In genomic region chr3L:6217212-6217611, dm6 we compare ENCODE assay signal across 1 fruit fly cellular context.
A peak's percentile ranks its signal among the peaks of the same experiment; 100 is the strongest.
TF ChIP-seq lines count a peak whose summit lies in the region.

No protein-coding gene starts in this region.

TF ChIP-seq in whole organism, embryonic, 481 proteins besides CTCF, POLR2A, EP300 and RAD21 (continued from another document and continues in another):
- peak; percentile 45; the same call in 1 of the 2 replicates for TF ChIP-seq CG32772 (GFP tag; IDR thresholded peaks at IDR 0.05; lab: Robert Waterston, UW)
- peak in 1 of 3 experiments; percentile 90 for TF ChIP-seq lola (GFP tag; optimal IDR thresholded peaks at IDR 0.05; lab: Kevin White, UChicago)
- TF ChIP-seq dm (GFP tag; optimal IDR thresholded peaks at IDR 0.05; lab: Kevin White, UChicago), result peak; percentile 19
- 0 out of 3 replicates have a peak, but pooled peaks have one; percentile 16 for TF ChIP-seq otp (GFP tag; IDR thresholded peaks at IDR 0.05; lab: Robert Waterston, UW)
- no peak for TF ChIP-seq CG6272 (GFP tag; IDR thresholded peaks at IDR 0.05; lab: Robert Waterston, UW)
- TF ChIP-seq ind (GFP tag; optimal IDR thresholded peaks at IDR 0.05; lab: Kevin White, UChicago), result peak; percentile 55
- peak; percentile 24 for TF ChIP-seq lilli (GFP tag; optimal IDR thresholded peaks at IDR 0.05; lab: Kevin White, UChicago)
- peak; percentile 89 for TF ChIP-seq CG17328 (GFP tag; IDR thresholded peaks at IDR 0.05; lab: Robert Waterston, UW)
- TF ChIP-seq CG10979 (tag; optimal IDR thresholded peaks at IDR 0.05; lab: Kevin White, UChicago), result peak; percentile 89
- TF ChIP-seq Fer2 (tag; optimal IDR thresholded peaks at IDR 0.05; lab: Kevin White, UChicago), result no peak
- peak; percentile 66 for TF ChIP-seq esg (GFP tag; conservative IDR thresholded peaks at IDR 0.05; lab: Robert Waterston, UW)
- TF ChIP-seq Bdp1 (GFP tag; optimal IDR thresholded peaks at IDR 0.05; lab: Kevin White, UChicago), result no peak
- TF ChIP-seq CG11504 (tag; optimal IDR thresholded peaks at IDR 0.05; lab: Kevin White, UChicago), result peak; percentile 56
- peak; percentile 70 for TF ChIP-seq peb (GFP tag; IDR thresholded peaks at IDR 0.05; lab: Robert Waterston, UW)
- TF ChIP-seq Tbp (GFP tag; optimal IDR thresholded peaks at IDR 0.05; lab: Kevin White, UChicago), result no peak
- no peak for TF ChIP-seq CG10565 (GFP tag; optimal IDR thresholded peaks at IDR 0.05; lab: Kevin White, UChicago)
- peak; percentile 58 for TF ChIP-seq Nf-YA (GFP tag; IDR thresholded peaks at IDR 0.05; lab: Robert Waterston, UW)
- TF ChIP-seq hb (GFP tag; IDR thresholded peaks at IDR 0.05; lab: Robert Waterston, UW; ENCODE audit: partially characterized antibody), result no peak
- TF ChIP-seq CG34422 (GFP tag; IDR thresholded peaks at IDR 0.05; lab: Robert Waterston, UW), result peak; percentile 58
- peak; percentile 52 for TF ChIP-seq zen (tag; optimal IDR thresholded peaks at IDR 0.05; lab: Kevin White, UChicago)
- peak; percentile 16; the same call in 1 of the 2 replicates for TF ChIP-seq CG10321 (GFP tag; IDR thresholded peaks at IDR 0.05; lab: Robert Waterston, UW)
- no peak for TF ChIP-seq CG13624 (GFP tag; optimal IDR thresholded peaks at IDR 0.05; lab: Kevin White, UChicago)
- TF ChIP-seq slbo (GFP tag; IDR thresholded peaks at IDR 0.05; lab: Robert Waterston, UW), result peak; percentile 41; the same call in 1 of the 2 replicates
- no peak for TF ChIP-seq CkIIα-i1 (GFP tag; IDR thresholded peaks at IDR 0.05; lab: Robert Waterston, UW)
- TF ChIP-seq CG33213 (GFP tag; optimal IDR thresholded peaks at IDR 0.05; lab: Kevin White, UChicago), result no peak
- TF ChIP-seq CG10147 (GFP tag; optimal IDR thresholded peaks at IDR 0.05; lab: Kevin White, UChicago), result peak; percentile 31
- no peak for TF ChIP-seq schlank (tag; optimal IDR thresholded peaks at IDR 0.05; lab: Kevin White, UChicago)
- no peak for TF ChIP-seq amos (GFP tag; IDR thresholded peaks at IDR 0.05; lab: Robert Waterston, UW; ENCODE audit: partially characterized antibody)
- TF ChIP-seq Fer1 (GFP tag; optimal IDR thresholded peaks at IDR 0.05; lab: Kevin White, UChicago), result no peak
- peak; percentile 51 for TF ChIP-seq Ets65A (GFP tag; lab: Kevin White, UChicago)
- no peak for TF ChIP-seq TFAM (GFP tag; optimal IDR thresholded peaks at IDR 0.05; lab: Kevin White, UChicago)
- TF ChIP-seq Doc2 (GFP tag; IDR thresholded peaks at IDR 0.05; lab: Robert Waterston, UW), result no peak
- no peak for TF ChIP-seq YL-1 (GFP tag; optimal IDR thresholded peaks at IDR 0.05; lab: Kevin White, UChicago)
- peak; percentile 47; the same call in 1 of the 2 replicates for TF ChIP-seq sim (GFP tag; IDR thresholded peaks at IDR 0.05; lab: Robert Waterston, UW)
- no peak for TF ChIP-seq caup (GFP tag; optimal IDR thresholded peaks at IDR 0.05; lab: Kevin White, UChicago; ENCODE audit: severe bottlenecking)
- no peak for TF ChIP-seq Hey (tag; optimal IDR thresholded peaks at IDR 0.05; lab: Kevin White, UChicago)
- TF ChIP-seq Xbp1 (GFP tag; optimal IDR thresholded peaks at IDR 0.05; lab: Kevin White, UChicago), result peak; percentile 68
- TF ChIP-seq CG12659 (GFP tag; optimal IDR thresholded peaks at IDR 0.05; lab: Kevin White, UChicago), result peak; percentile 41
- TF ChIP-seq CG4854 (GFP tag; optimal IDR thresholded peaks at IDR 0.05; lab: Kevin White, UChicago), result peak; percentile 2
- TF ChIP-seq CG1602 (GFP tag; optimal IDR thresholded peaks at IDR 0.05; lab: Kevin White, UChicago), result peak; percentile 64
- no peak for TF ChIP-seq repo (GFP tag; optimal IDR thresholded peaks at IDR 0.05; lab: Kevin White, UChicago)
- TF ChIP-seq Usf (GFP tag; optimal IDR thresholded peaks at IDR 0.05; lab: Kevin White, UChicago), result no peak
- peak; percentile 35; the same call in 1 of the 2 replicates for TF ChIP-seq CG32532 (GFP tag; IDR thresholded peaks at IDR 0.05; lab: Robert Waterston, UW)
- no peak for TF ChIP-seq dan (GFP tag; IDR thresholded peaks at IDR 0.05; lab: Robert Waterston, UW)
- TF ChIP-seq E2f1 (GFP tag; IDR thresholded peaks at IDR 0.05; lab: Robert Waterston, UW), result peak; percentile 73
- no peak for TF ChIP-seq Elba2 (GFP tag; optimal IDR thresholded peaks at IDR 0.05; lab: Kevin White, UChicago)
- TF ChIP-seq ttk (GFP tag; IDR thresholded peaks at IDR 0.05; lab: Robert Waterston, UW), result peak; percentile 72; the same call in 1 of the 2 replicates
- TF ChIP-seq tup (GFP tag; optimal IDR thresholded peaks at IDR 0.05; lab: Kevin White, UChicago), result no peak
- TF ChIP-seq C15 (GFP tag; IDR thresholded peaks at IDR 0.05; lab: Robert Waterston, UW), result 0 out of 3 replicates have a peak, but pooled peaks have one; percentile 29
- TF ChIP-seq Nf-YB (GFP tag; optimal IDR thresholded peaks at IDR 0.05; lab: Kevin White, UChicago), result peak; percentile 41
- TF ChIP-seq bigmax (GFP tag; optimal IDR thresholded peaks at IDR 0.05; lab: Kevin White, UChicago), result no peak
- TF ChIP-seq Chrac-16 (GFP tag; optimal IDR thresholded peaks at IDR 0.05; lab: Kevin White, UChicago), result peak; percentile 63
- no peak for TF ChIP-seq tio (GFP tag; optimal IDR thresholded peaks at IDR 0.05; lab: Kevin White, UChicago)
- peak; percentile 13 for TF ChIP-seq Antp (GFP tag; optimal IDR thresholded peaks at IDR 0.05; lab: Kevin White, UChicago)
- peak; percentile 57 for TF ChIP-seq pum (GFP tag; optimal IDR thresholded peaks at IDR 0.05; lab: Kevin White, UChicago)
- TF ChIP-seq CG17568 (GFP tag; optimal IDR thresholded peaks at IDR 0.05; lab: Kevin White, UChicago), result no peak
- TF ChIP-seq jumu (GFP tag; optimal IDR thresholded peaks at IDR 0.05; lab: Kevin White, UChicago), result no peak
- peak; percentile 45 for TF ChIP-seq chn (GFP tag; optimal IDR thresholded peaks at IDR 0.05; lab: Kevin White, UChicago)
- TF ChIP-seq CG42726 (GFP tag; IDR thresholded peaks at IDR 0.05; lab: Robert Waterston, UW; ENCODE audit: partially characterized antibody), result no peak
- peak; percentile 36; the same call in 1 of the 3 replicates for TF ChIP-seq CG3726 (GFP tag; IDR thresholded peaks at IDR 0.05; lab: Robert Waterston, UW)
- peak; percentile 15; the same call in 1 of the 2 replicates for TF ChIP-seq lmd (GFP tag; IDR thresholded peaks at IDR 0.05; lab: Robert Waterston, UW)
- TF ChIP-seq CG12942 (GFP tag; optimal IDR thresholded peaks at IDR 0.05; lab: Kevin White, UChicago), result peak; percentile 26
- TF ChIP-seq NC2β (GFP tag; optimal IDR thresholded peaks at IDR 0.05; lab: Kevin White, UChicago), result no peak
- no peak for TF ChIP-seq her (GFP tag; optimal IDR thresholded peaks at IDR 0.05; lab: Kevin White, UChicago)
- no peak for TF ChIP-seq Dbx (GFP tag; IDR thresholded peaks at IDR 0.05; lab: Robert Waterston, UW)
- TF ChIP-seq Pdp1 (GFP tag; optimal IDR thresholded peaks at IDR 0.05; lab: Kevin White, UChicago), result peak; percentile 22 to 75
- TF ChIP-seq CG17912 (GFP tag; optimal IDR thresholded peaks at IDR 0.05; lab: Kevin White, UChicago), result no peak
- TF ChIP-seq CG2120 (GFP tag; optimal IDR thresholded peaks at IDR 0.05; lab: Kevin White, UChicago), result peak; percentile 24
- TF ChIP-seq CG7556 (GFP tag; optimal IDR thresholded peaks at IDR 0.05; lab: Kevin White, UChicago), result peak; percentile 65
- no peak for TF ChIP-seq NfI (GFP tag; optimal IDR thresholded peaks at IDR 0.05; lab: Kevin White, UChicago)
- TF ChIP-seq pros (GFP tag; optimal IDR thresholded peaks at IDR 0.05; lab: Kevin White, UChicago), result no peak
- peak; percentile 77 for TF ChIP-seq grau (tag; optimal IDR thresholded peaks at IDR 0.05; lab: Kevin White, UChicago)
- TF ChIP-seq CG2202 (tag; optimal IDR thresholded peaks at IDR 0.05; lab: Kevin White, UChicago), result peak; percentile 67
- TF ChIP-seq CG14860 (GFP tag; IDR thresholded peaks at IDR 0.05; lab: Robert Waterston, UW; ENCODE audit: partially characterized antibody), result no peak
- no peak for TF ChIP-seq CG7745 (tag; optimal IDR thresholded peaks at IDR 0.05; lab: Kevin White, UChicago)
- TF ChIP-seq wdn (GFP tag; IDR thresholded peaks at IDR 0.05; lab: Robert Waterston, UW), result no peak
- TF ChIP-seq CG3847 (GFP tag; IDR thresholded peaks at IDR 0.05; lab: Robert Waterston, UW), result 0 out of 2 replicates have a peak, but pooled peaks have one; percentile 4
- no peak for TF ChIP-seq pnt (GFP tag; optimal IDR thresholded peaks at IDR 0.05; lab: Kevin White, UChicago)
- peak; percentile 53 for TF ChIP-seq bab2 (GFP tag; optimal IDR thresholded peaks at IDR 0.05; lab: Kevin White, UChicago)
- peak; percentile 59 for TF ChIP-seq Fer3 (tag; optimal IDR thresholded peaks at IDR 0.05; lab: Kevin White, UChicago)
- no peak for TF ChIP-seq gfzf (GFP tag; optimal IDR thresholded peaks at IDR 0.05; lab: Kevin White, UChicago)
- peak; percentile 6 for TF ChIP-seq Myb (GFP tag; optimal IDR thresholded peaks at IDR 0.05; lab: Kevin White, UChicago)
- TF ChIP-seq CG14965 (GFP tag; optimal IDR thresholded peaks at IDR 0.05; lab: Kevin White, UChicago; ENCODE audit: borderline replicate concordance), result no peak
- TF ChIP-seq NC2α (GFP tag; optimal IDR thresholded peaks at IDR 0.05; lab: Kevin White, UChicago), result no peak
- TF ChIP-seq gce (GFP tag; IDR thresholded peaks at IDR 0.05; lab: Robert Waterston, UW), result 0 out of 3 replicates have a peak, but pooled peaks have one; percentile 62
- peak; percentile 8 for TF ChIP-seq CG15011 (GFP tag; optimal IDR thresholded peaks at IDR 0.05; lab: Kevin White, UChicago)
- TF ChIP-seq dati (GFP tag; IDR thresholded peaks at IDR 0.05; lab: Robert Waterston, UW), result 0 out of 2 replicates have a peak, but pooled peaks have one; percentile 38
- TF ChIP-seq CG11723 (GFP tag; optimal IDR thresholded peaks at IDR 0.05; lab: Kevin White, UChicago), result peak; percentile 17
- TF ChIP-seq scrt (GFP tag; optimal IDR thresholded peaks at IDR 0.05; lab: Kevin White, UChicago), result no peak
- peak; percentile 40 for TF ChIP-seq CG6813 (GFP tag; optimal IDR thresholded peaks at IDR 0.05; lab: Kevin White, UChicago)
- no peak for TF ChIP-seq D (optimal IDR thresholded peaks at IDR 0.05; lab: Kevin White, UChicago)
- TF ChIP-seq D (GFP tag; optimal IDR thresholded peaks at IDR 0.05; lab: Kevin White, UChicago), result peak; percentile 64
- TF ChIP-seq HmgD (GFP tag; optimal IDR thresholded peaks at IDR 0.05; lab: Kevin White, UChicago), result no peak
- TF ChIP-seq CG10274 (GFP tag; optimal IDR thresholded peaks at IDR 0.05; lab: Kevin White, UChicago), result no peak
- no peak for TF ChIP-seq grn (GFP tag; optimal IDR thresholded peaks at IDR 0.05; lab: Kevin White, UChicago)
- TF ChIP-seq CG3407 (GFP tag; optimal IDR thresholded peaks at IDR 0.05; lab: Kevin White, UChicago), result peak; percentile 29
- TF ChIP-seq CG11456 (GFP tag; IDR thresholded peaks at IDR 0.05; lab: Robert Waterston, UW), result no peak
- TF ChIP-seq CG11398 (GFP tag; optimal IDR thresholded peaks at IDR 0.05; lab: Kevin White, UChicago), result no peak
- peak; percentile 77 for TF ChIP-seq dmrt99B (tag; optimal IDR thresholded peaks at IDR 0.05; lab: Kevin White, UChicago)
- TF ChIP-seq trh (GFP tag; optimal IDR thresholded peaks at IDR 0.05; lab: Kevin White, UChicago), result peak; percentile 19
- TF ChIP-seq CG1529 (GFP tag; optimal IDR thresholded peaks at IDR 0.05; lab: Kevin White, UChicago), result peak; percentile 53
- peak; percentile 13 for TF ChIP-seq Lhr (GFP tag; optimal IDR thresholded peaks at IDR 0.05; lab: Kevin White, UChicago)
- TF ChIP-seq D19A (tag; optimal IDR thresholded peaks at IDR 0.05; lab: Kevin White, UChicago), result peak; percentile 78
- peak; percentile 55 for TF ChIP-seq CG15696 (tag; optimal IDR thresholded peaks at IDR 0.05; lab: Kevin White, UChicago)
- no peak for TF ChIP-seq zfh2 (GFP tag; optimal IDR thresholded peaks at IDR 0.05; lab: Kevin White, UChicago)
- TF ChIP-seq br (optimal IDR thresholded peaks at IDR 0.05; lab: Kevin White, UChicago), result no peak
- TF ChIP-seq CG13775 (GFP tag; optimal IDR thresholded peaks at IDR 0.05; lab: Kevin White, UChicago), result peak; percentile 58
- no peak for TF ChIP-seq GATAe (GFP tag; conservative IDR thresholded peaks at IDR 0.05; lab: Robert Waterston, UW)
- TF ChIP-seq ci (GFP tag; IDR thresholded peaks at IDR 0.05; lab: Robert Waterston, UW), result peak; percentile 84
- peak; percentile 10 for TF ChIP-seq CG31388 (GFP tag; optimal IDR thresholded peaks at IDR 0.05; lab: Kevin White, UChicago)
- no peak for TF ChIP-seq B-H2 (GFP tag; optimal IDR thresholded peaks at IDR 0.05; lab: Kevin White, UChicago)
- peak; percentile 61 for TF ChIP-seq salm (tag; optimal IDR thresholded peaks at IDR 0.05; lab: Kevin White, UChicago)
- no peak for TF ChIP-seq Opbp (GFP tag; IDR thresholded peaks at IDR 0.05; lab: Robert Waterston, UW; ENCODE audit: partially characterized antibody)
- TF ChIP-seq bsh (GFP tag; optimal IDR thresholded peaks at IDR 0.05; lab: Kevin White, UChicago), result peak in 1 of 2 experiments; percentile 93
- peak; percentile 43 for TF ChIP-seq lab (GFP tag; optimal IDR thresholded peaks at IDR 0.05; lab: Kevin White, UChicago)
- peak; percentile 36 for TF ChIP-seq bcd (GFP tag; optimal IDR thresholded peaks at IDR 0.05; lab: Kevin White, UChicago)
- TF ChIP-seq CG3281 (GFP tag; optimal IDR thresholded peaks at IDR 0.05; lab: Kevin White, UChicago), result peak; percentile 11
- no peak for TF ChIP-seq CG7963 (GFP tag; IDR thresholded peaks at IDR 0.05; lab: Robert Waterston, UW; ENCODE audit: partially characterized antibody)
- TF ChIP-seq Dip2 (GFP tag; IDR thresholded peaks at IDR 0.05; lab: Robert Waterston, UW), result no peak
- no peak for TF ChIP-seq CG7786 (GFP tag; optimal IDR thresholded peaks at IDR 0.05; lab: Kevin White, UChicago)
- TF ChIP-seq CG9797 (GFP tag; optimal IDR thresholded peaks at IDR 0.05; lab: Kevin White, UChicago), result no peak
- no peak for TF ChIP-seq jigr1 (GFP tag; IDR thresholded peaks at IDR 0.05; lab: Robert Waterston, UW)
- no peak for TF ChIP-seq Jarid2 (GFP tag; optimal IDR thresholded peaks at IDR 0.05; lab: Kevin White, UChicago)
- TF ChIP-seq Hsf (GFP tag; optimal IDR thresholded peaks at IDR 0.05; lab: Kevin White, UChicago), result peak; percentile 65
- TF ChIP-seq CG13287 (GFP tag; IDR thresholded peaks at IDR 0.05; lab: Robert Waterston, UW; ENCODE audit: partially characterized antibody), result no peak
- TF ChIP-seq CG17612 (GFP tag; IDR thresholded peaks at IDR 0.05; lab: Robert Waterston, UW), result no peak
- peak; percentile 46; the same call in 1 of the 2 replicates for TF ChIP-seq CG14441 (GFP tag; IDR thresholded peaks at IDR 0.05; lab: Robert Waterston, UW)
- no peak for TF ChIP-seq D19B (GFP tag; optimal IDR thresholded peaks at IDR 0.05; lab: Kevin White, UChicago)
- no peak for TF ChIP-seq z (GFP tag; IDR thresholded peaks at IDR 0.05; lab: Robert Waterston, UW)
- peak; percentile 46 for TF ChIP-seq CG12219 (GFP tag; optimal IDR thresholded peaks at IDR 0.05; lab: Kevin White, UChicago)
- TF ChIP-seq ap (GFP tag; IDR thresholded peaks at IDR 0.05; lab: Robert Waterston, UW), result 0 out of 2 replicates have a peak, but pooled peaks have one; percentile 26
